Worm (Caenorhabditis elegans) whole organism, midembryonic: ENCODE data around the gene fkb-1.

Source experiments
- T22C8.4 ChIP-seq: fragments of 200-800 bp; sonication (Bioruptor generic); IDR thresholded peaks from 2 replicates; pipeline ENCODE4 v1.3.6; 2022; ENCODE audit warnings: missing genetic modification characterization, missing compliant biosample characterization
- flt-1 ChIP-seq: fragments of 200-800 bp; sonication (Bioruptor generic); IDR thresholded peaks from 2 replicates; pipeline ENCODE4 v1.3.6; 2022; ENCODE audit warnings: missing genetic modification characterization, missing compliant biosample characterization
- klf-2 ChIP-seq: fragments of 200-800 bp; sonication (Bioruptor generic); conservative IDR thresholded peaks from 2 replicates; pipeline ENCODE4 v1.3.6; 2022; ENCODE audit warnings: missing genetic modification reagents, missing genetic modification characterization, missing compliant biosample characterization
- ref-1 ChIP-seq: fragments of 200-800 bp; sonication (Bioruptor generic); conservative IDR thresholded peaks from 2 replicates; pipeline ENCODE4 v1.3.6; 2022; ENCODE audit warnings: missing genetic modification reagents, missing genetic modification characterization, missing compliant biosample characterization
- ztf-29 ChIP-seq: fragments of 200-800 bp; sonication (Bioruptor generic); IDR thresholded peaks from 2 replicates; pipeline ENCODE4 v1.3.6; 2022; ENCODE audit warnings: missing genetic modification reagents, missing genetic modification characterization, missing compliant biosample characterization

ce11 chrIV:11031640-11032039, 4.7 kb upstream of the fkb-1 start:
- TF ChIP-seq T22C8.4 (GFP tag; lab: Robert Waterston, UW) (no peak), ztf-29 (GFP tag; lab: Robert Waterston, UW) (no peak), ref-1 (GFP tag; lab: Robert Waterston, UW) (no peak), klf-2 (no peak), flt-1 (GFP tag; lab: Robert Waterston, UW) (no peak)
